Worm (Caenorhabditis elegans): ENCODE results near the gene srw-79.
A peak's percentile ranks its signal among the peaks of the same experiment; 100 is the strongest.

The srw-79 gene

DNA sequence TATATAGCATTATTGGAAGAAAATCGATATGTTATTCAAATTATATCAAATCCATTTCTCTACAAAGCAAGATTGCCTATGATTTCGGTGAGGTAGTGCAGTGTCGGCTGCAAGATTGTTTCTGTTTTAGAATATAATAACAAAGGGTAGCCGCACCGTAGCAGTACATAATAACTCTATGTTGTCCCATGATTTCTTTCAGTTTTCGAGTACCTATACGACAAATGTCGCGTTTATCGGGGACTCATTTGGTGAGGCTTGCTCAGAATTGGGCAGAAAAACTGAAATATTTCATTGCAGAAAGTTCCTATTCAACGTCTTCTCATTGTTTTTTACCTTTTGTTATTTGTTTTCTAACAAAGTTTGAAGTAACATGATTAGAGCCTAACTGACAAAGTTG lies at the start of gene srw-79:
srw-79 (plus strand) TSS at position 301 of the 400 bp plus-strand sequence.
- no peak for TF ChIP-seq him-1 (tag; optimal IDR thresholded peaks at IDR 0.05)
- no peak for TF ChIP-seq W03F9.2 (tag; optimal IDR thresholded peaks at IDR 0.05)
- TF ChIP-seq dao-5 (tag; optimal IDR thresholded peaks at IDR 0.05): no peak

DNA sequence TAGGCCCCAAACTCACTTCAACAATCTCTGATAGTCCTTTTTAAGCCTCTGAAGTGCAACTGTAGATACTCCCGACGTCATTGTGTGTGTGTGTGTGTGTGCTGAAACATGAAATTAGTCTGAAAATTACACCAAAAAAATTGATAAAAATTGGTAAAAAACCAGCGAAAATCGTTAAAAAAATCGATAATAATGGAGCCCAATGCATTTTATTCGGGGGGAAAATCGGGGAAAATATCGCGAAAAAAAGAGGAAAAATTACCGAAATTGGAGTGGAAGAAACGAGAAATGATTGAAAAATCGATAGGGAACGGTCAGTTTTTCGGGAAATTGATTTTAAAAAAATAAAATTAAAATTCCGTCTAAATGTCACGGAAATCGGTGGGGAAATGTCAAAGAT lies 46.3 kb upstream of the srw-79 start, which contains the start of gene ubc-26:
ubc-26 (minus strand) TSS at position 101 of the 400 bp plus-strand sequence.
- no peak for TF ChIP-seq him-1 (tag; optimal IDR thresholded peaks at IDR 0.05)
- no peak for TF ChIP-seq dao-5 (tag; optimal IDR thresholded peaks at IDR 0.05)
- no peak for TF ChIP-seq W03F9.2 (tag; optimal IDR thresholded peaks at IDR 0.05)

DNA sequence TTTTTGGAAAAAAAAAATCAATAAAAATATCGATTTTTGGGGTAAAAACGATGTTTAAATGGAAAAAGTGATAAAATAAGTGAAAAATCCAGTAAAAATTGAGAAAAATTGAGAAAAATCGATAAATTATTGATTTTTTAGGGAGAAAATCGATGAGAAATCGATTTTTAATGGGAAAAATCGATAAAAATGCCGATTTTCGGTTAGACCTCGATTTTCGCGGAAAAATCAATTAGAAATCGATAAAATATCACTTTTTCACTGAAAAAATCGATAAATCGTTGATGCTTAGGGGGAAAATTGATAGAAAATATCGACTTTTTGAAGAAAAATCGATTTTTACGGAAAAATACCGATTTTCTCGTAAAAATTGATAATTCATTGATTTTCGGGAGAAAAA lies 45.4 kb upstream of the srw-79 start:
- TF ChIP-seq him-1 (tag; optimal IDR thresholded peaks at IDR 0.05) (no peak), dao-5 (tag; optimal IDR thresholded peaks at IDR 0.05) (no peak), W03F9.2 (tag; optimal IDR thresholded peaks at IDR 0.05) (no peak)

DNA sequence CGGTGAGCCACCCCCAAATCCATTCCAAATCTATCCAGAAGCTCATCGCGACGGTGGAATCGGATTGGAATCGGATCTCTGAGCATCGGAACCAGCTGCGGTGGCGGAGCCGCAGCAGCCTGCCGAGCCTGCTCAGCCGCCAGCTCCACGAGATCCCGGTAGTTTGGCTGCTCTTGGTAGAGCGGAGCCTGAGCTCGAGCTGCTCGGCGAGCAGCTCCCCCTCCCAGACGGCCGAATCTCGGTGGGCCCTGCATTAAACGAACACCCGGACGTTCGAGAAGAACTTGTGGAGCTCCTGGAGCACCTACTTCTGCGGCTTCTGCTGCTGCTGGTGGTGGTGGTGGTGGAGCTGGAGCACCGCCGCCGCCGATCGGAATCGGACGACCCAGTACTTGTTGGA lies 42.8 kb upstream of the srw-79 start:
- TF ChIP-seq W03F9.2 (tag; optimal IDR thresholded peaks at IDR 0.05): no peak
- TF ChIP-seq him-1 (tag; optimal IDR thresholded peaks at IDR 0.05): no peak
- TF ChIP-seq dao-5 (tag; optimal IDR thresholded peaks at IDR 0.05): no peak

- TF ChIP-seq dao-5 (tag; optimal IDR thresholded peaks at IDR 0.05) (no peak), him-1 (tag; optimal IDR thresholded peaks at IDR 0.05) (no peak), W03F9.2 (tag; optimal IDR thresholded peaks at IDR 0.05) (no peak)
Observed at ce11 chrII:2913505-2913904, 33.0 kb upstream of the srw-79 start, which contains the start of gene ubc-15. ubc-15 (minus strand) TSS chrII:2913605.

- TF ChIP-seq dao-5 (tag; optimal IDR thresholded peaks at IDR 0.05) (no peak), him-1 (tag; optimal IDR thresholded peaks at IDR 0.05) (no peak), W03F9.2 (tag; optimal IDR thresholded peaks at IDR 0.05) (peak; percentile 36)
Observed at ce11 chrII:2919074-2919857, 27.3 kb upstream of the srw-79 start, which contains the start of the genes ncap-1 and Y110A2AR.1. ncap-1 (minus strand) TSS chrII:2919314. Y110A2AR.1 (plus strand) TSS chrII:2919710.

DNA sequence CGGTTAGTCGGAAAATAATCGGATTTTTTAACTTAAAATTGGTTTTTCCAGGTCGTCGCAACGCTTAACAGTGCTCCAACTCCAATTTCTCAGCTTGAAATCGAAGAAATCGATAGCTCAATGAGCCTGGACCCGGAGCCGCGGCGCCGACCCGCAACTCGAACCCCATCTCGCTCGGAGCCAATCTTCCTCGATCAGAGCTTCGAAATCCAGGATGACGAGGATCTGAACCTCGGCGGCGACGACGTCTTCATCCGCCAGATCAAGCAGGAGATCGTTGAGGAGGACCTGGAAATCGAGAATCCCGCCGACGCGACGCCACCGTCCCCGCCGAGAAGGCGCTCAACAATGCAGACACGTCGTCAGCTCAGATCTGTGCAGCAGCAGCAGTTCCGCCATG lies 26.3 kb upstream of the srw-79 start:
- no peak for TF ChIP-seq him-1 (tag; optimal IDR thresholded peaks at IDR 0.05)
- no peak for TF ChIP-seq W03F9.2 (tag; optimal IDR thresholded peaks at IDR 0.05)
- TF ChIP-seq dao-5 (tag; optimal IDR thresholded peaks at IDR 0.05): no peak

ce11 chrII:2920817-2921458 lies 25.6 kb upstream of the srw-79 start:
- TF ChIP-seq dao-5 (tag; optimal IDR thresholded peaks at IDR 0.05): no peak
- TF ChIP-seq W03F9.2 (tag; optimal IDR thresholded peaks at IDR 0.05): peak; percentile 4
- no peak for TF ChIP-seq him-1 (tag; optimal IDR thresholded peaks at IDR 0.05)

DNA sequence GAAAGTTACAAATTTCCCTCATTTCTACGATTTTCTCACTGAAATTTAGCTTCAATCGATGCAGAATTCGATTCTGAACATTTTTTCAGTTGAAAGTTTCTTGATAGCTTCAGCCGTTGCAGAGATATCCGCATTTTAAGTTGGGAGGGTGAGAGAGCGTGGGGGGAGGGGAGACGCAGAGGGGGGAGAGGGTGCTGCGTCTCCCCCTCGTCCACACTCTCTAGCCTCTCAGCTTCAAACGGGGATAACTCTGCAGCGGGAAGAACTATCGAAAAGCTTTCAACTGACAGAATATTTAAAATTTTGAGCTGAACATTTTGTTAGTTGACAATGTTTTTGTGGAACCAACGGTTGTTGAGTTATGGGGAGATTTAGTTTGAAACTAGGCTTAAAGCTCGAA lies 24.7 kb upstream of the srw-79 start:
- TF ChIP-seq dao-5 (tag; optimal IDR thresholded peaks at IDR 0.05) (no peak), him-1 (tag; optimal IDR thresholded peaks at IDR 0.05) (no peak), W03F9.2 (tag; optimal IDR thresholded peaks at IDR 0.05) (no peak)

ce11 chrII:2922359-2922758 lies 24.2 kb upstream of the srw-79 start:
- TF ChIP-seq him-1 (tag; optimal IDR thresholded peaks at IDR 0.05) (no peak), dao-5 (tag; optimal IDR thresholded peaks at IDR 0.05) (no peak), W03F9.2 (tag; optimal IDR thresholded peaks at IDR 0.05) (no peak)

DNA sequence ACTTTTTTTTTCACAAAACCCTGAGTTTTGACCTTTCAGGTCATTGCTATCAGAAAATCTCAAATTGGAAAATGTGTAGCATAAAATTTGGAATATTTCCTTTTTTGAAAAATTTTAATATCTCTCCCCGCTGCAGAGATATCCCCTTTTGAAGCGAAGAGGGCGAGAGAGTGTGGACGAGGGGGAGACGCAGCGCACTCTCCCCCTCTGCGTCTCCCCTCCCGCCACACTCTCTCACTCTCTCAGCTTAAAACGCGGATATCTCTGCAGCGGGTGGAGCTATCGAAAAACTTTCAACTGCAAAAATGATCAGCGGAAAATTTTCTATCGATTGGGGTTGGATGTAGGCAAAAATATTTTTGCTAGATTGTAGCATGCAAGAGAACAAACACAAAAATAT lies 23.8 kb upstream of the srw-79 start:
- TF ChIP-seq him-1 (tag; optimal IDR thresholded peaks at IDR 0.05) (no peak), dao-5 (tag; optimal IDR thresholded peaks at IDR 0.05) (no peak), W03F9.2 (tag; optimal IDR thresholded peaks at IDR 0.05) (no peak)

DNA sequence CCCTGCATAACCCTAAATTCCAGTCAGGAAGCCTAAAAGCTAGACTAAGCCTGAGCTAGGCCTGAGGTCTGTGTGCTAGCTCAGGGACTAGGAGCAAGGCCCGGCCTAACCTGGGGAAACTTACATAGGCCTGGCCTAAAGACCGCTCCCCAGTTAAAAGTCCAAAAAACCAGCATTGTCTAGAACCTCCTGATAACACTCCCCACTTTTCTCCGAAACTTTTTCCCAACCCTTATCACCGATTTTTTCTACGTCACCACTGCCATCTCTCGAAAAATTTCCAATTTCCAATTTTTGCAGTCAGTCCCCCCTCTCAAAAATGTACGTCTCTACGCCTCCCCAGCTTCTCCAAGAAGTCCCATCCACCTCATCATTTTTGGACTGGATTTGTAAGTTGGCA lies 22.9 kb upstream of the srw-79 start, which contains the start of gene ZK355.2:
ZK355.2 (plus strand) TSS at position 301 of the 400 bp plus-strand sequence.
- TF ChIP-seq him-1 (tag; optimal IDR thresholded peaks at IDR 0.05): no peak
- no peak for TF ChIP-seq W03F9.2 (tag; optimal IDR thresholded peaks at IDR 0.05)
- no peak for TF ChIP-seq dao-5 (tag; optimal IDR thresholded peaks at IDR 0.05)

- TF ChIP-seq W03F9.2 (tag; optimal IDR thresholded peaks at IDR 0.05): no peak
- no peak for TF ChIP-seq dao-5 (tag; optimal IDR thresholded peaks at IDR 0.05)
- TF ChIP-seq him-1 (tag; optimal IDR thresholded peaks at IDR 0.05): no peak
Observed at ce11 chrII:2925032-2925431, 21.5 kb upstream of the srw-79 start.

Measured in whole organism, L4/young adult.